Worm (Caenorhabditis elegans): Measurements from ENCODE around the gene F41H10.1.

The F41H10.1 gene

DNA sequence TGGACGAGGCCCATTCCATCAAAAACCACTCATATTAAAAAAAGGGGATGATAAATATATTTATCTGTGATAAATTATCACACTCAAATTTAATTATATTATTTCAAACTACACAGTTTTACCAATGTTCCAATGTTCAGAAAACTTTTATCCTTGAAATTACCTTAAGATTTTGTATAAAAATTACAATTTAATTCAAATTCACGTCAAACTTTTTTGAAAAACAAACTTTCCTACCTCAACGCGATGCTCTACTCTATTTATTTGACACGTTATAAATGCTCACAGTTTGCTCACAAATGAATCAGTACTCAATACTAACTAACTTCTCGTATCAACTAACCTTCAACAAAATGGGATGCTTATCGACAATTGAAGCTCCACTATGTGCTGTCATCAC is at the start of gene F41H10.1:
Gene F41H10.1, plus strand, starts transcription at position 301 of the 400 bp plus-strand sequence.
- no peak for TF ChIP-seq php-3 (GFP tag; IDR thresholded peaks at IDR 0.05)
- TF ChIP-seq nhr-41 (GFP tag; IDR thresholded peaks at IDR 0.05): no peak
- no peak for TF ChIP-seq lin-15B (tag; optimal IDR thresholded peaks at IDR 0.05)
- TF ChIP-seq dmd-6 (GFP tag; IDR thresholded peaks at IDR 0.05): no peak
- no peak for TF ChIP-seq nhr-42 (GFP tag; IDR thresholded peaks at IDR 0.05)
- no peak for TF ChIP-seq zip-11 (GFP tag; IDR thresholded peaks at IDR 0.05)
- TF ChIP-seq ceh-28 (tag; optimal IDR thresholded peaks at IDR 0.05): no peak
- TF ChIP-seq F10B5.3 (tag; optimal IDR thresholded peaks at IDR 0.05): no peak
- no peak for TF ChIP-seq lin-13 (GFP tag; optimal IDR thresholded peaks at IDR 0.05)
- no peak for TF ChIP-seq ceh-82 (tag; optimal IDR thresholded peaks at IDR 0.05)
- TF ChIP-seq snpc-1.2 (GFP tag; IDR thresholded peaks at IDR 0.05): no peak
- TF ChIP-seq rbr-2 (tag; optimal IDR thresholded peaks at IDR 0.05): no peak
- TF ChIP-seq Y105C5A.15 (GFP tag; IDR thresholded peaks at IDR 0.05): no peak
- no peak for TF ChIP-seq ztf-11 (tag; optimal IDR thresholded peaks at IDR 0.05)
- no peak for TF ChIP-seq jun-1 (tag; optimal IDR thresholded peaks at IDR 0.05)
- TF ChIP-seq lim-7 (GFP tag; IDR thresholded peaks at IDR 0.05): no peak
- no peak for TF ChIP-seq mes-2 (tag; optimal IDR thresholded peaks at IDR 0.05; ENCODE audit: poor library complexity, severe bottlenecking)
- TF ChIP-seq F37D6.2 (tag; optimal IDR thresholded peaks at IDR 0.05): no peak
- no peak for TF ChIP-seq tag-97 (GFP tag; IDR thresholded peaks at IDR 0.05)

DNA sequence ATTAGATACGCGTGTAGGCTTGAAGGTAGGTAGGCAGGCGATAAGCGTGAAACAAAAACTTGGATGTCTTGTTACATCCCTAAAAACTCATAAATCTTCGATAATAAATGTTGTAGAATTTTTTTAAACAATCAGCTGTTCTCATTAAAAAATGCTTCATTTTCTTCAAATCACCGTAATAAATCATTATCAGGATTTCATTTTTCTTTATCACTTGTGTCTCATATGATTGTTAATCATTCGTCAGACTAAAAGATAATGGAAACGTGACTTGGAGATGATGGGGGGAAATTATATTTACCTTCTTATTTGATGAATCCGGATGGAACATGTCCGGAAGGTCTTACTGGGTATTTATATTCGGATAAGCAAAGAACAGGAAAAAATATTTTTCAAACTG is 49.2 kb upstream of the F41H10.1 start:
- TF ChIP-seq F37D6.2 (tag; optimal IDR thresholded peaks at IDR 0.05): no peak
- no peak for TF ChIP-seq Y5F2A.4 (GFP tag; optimal IDR thresholded peaks at IDR 0.05)
- TF ChIP-seq ceh-20 (GFP tag; IDR thresholded peaks at IDR 0.05): peak; percentile 31; the same call in 1 of the 2 replicates
- TF ChIP-seq nhr-28 (tag; optimal IDR thresholded peaks at IDR 0.05): peak; percentile 13
- TF ChIP-seq mdl-1 (tag; optimal IDR thresholded peaks at IDR 0.05): peak in 1 of 2 experiments; percentile 38
- TF ChIP-seq hlh-30 (tag; optimal IDR thresholded peaks at IDR 0.05; ENCODE audit: insufficient read depth): peak; percentile 45
- TF ChIP-seq snpc-1.2 (GFP tag; IDR thresholded peaks at IDR 0.05): no peak
- no peak for TF ChIP-seq nhr-25 (tag; optimal IDR thresholded peaks at IDR 0.05; ENCODE audit: borderline replicate concordance, insufficient read depth)
- no peak for TF ChIP-seq hlh-11 (tag; optimal IDR thresholded peaks at IDR 0.05)

DNA sequence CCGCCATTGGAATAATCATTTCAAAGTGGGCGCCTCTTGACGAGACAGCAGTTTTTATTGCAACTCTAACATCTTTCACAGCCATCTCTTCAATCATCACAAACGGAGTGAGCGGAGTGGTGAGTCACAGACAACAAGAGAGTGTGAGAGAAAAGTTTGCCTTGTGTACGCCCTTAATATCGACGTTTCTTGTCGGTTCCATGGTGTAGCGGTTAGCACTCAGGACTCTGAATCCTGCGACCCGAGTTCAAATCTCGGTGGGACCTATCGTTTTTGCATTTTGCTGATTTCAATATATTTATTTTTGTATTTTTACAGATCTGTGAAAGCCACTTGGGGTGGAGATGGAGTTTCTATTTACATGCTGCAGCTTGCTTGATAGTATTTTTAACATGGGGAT is 48.2 kb upstream of the F41H10.1 start:
- TF ChIP-seq fkh-10 (GFP tag; optimal IDR thresholded peaks at IDR 0.05): no peak
- TF ChIP-seq zag-1 (tag; optimal IDR thresholded peaks at IDR 0.05): no peak
- TF ChIP-seq ZK546.5 (tag; optimal IDR thresholded peaks at IDR 0.05): no peak
- no peak for TF ChIP-seq nhr-41 (GFP tag; IDR thresholded peaks at IDR 0.05)
- no peak for TF ChIP-seq F49E8.2 (tag; optimal IDR thresholded peaks at IDR 0.05; ENCODE audit: borderline replicate concordance)
- TF ChIP-seq tag-97 (GFP tag; IDR thresholded peaks at IDR 0.05): no peak
- no peak for TF ChIP-seq spr-3 (GFP tag; optimal IDR thresholded peaks at IDR 0.05)
- no peak for TF ChIP-seq ceh-62 (tag; optimal IDR thresholded peaks at IDR 0.05)
- no peak for TF ChIP-seq tra-1 (GFP tag; IDR thresholded peaks at IDR 0.05)
- TF ChIP-seq nhr-6 (tag; optimal IDR thresholded peaks at IDR 0.05): no peak
- no peak for TF ChIP-seq nhr-28 (tag; optimal IDR thresholded peaks at IDR 0.05)
- TF ChIP-seq jun-1 (tag; optimal IDR thresholded peaks at IDR 0.05): no peak
- TF ChIP-seq vab-7 (GFP tag; IDR thresholded peaks at IDR 0.05): no peak; the same call in 1 of the 2 replicates
- TF ChIP-seq mdl-1 (tag; optimal IDR thresholded peaks at IDR 0.05): no peak
- peak; percentile 71 for TF ChIP-seq ZK337.2 (GFP tag; IDR thresholded peaks at IDR 0.05)
- TF ChIP-seq snpc-4 (tag; optimal IDR thresholded peaks at IDR 0.05): no peak
- no peak for TF ChIP-seq daf-8 (GFP tag; IDR thresholded peaks at IDR 0.05)
- TF ChIP-seq T20F7.1 (GFP tag; optimal IDR thresholded peaks at IDR 0.05): no peak
- no peak for TF ChIP-seq lim-7 (GFP tag; IDR thresholded peaks at IDR 0.05)
- TF ChIP-seq duxl-1 (tag; optimal IDR thresholded peaks at IDR 0.05; ENCODE audit: poor library complexity): peak; percentile 25
- peak; percentile 83 for TF ChIP-seq hmg-1.1 (GFP tag; IDR thresholded peaks at IDR 0.05)
- no peak for TF ChIP-seq zip-2 (tag; optimal IDR thresholded peaks at IDR 0.05)
- peak; percentile 19 for TF ChIP-seq F37D6.2 (tag; optimal IDR thresholded peaks at IDR 0.05)
- no peak for TF ChIP-seq ceh-32 (tag; optimal IDR thresholded peaks at IDR 0.05; ENCODE audit: poor library complexity)
- TF ChIP-seq dmd-6 (GFP tag; IDR thresholded peaks at IDR 0.05): peak; percentile 58
- TF ChIP-seq lin-13 (GFP tag; optimal IDR thresholded peaks at IDR 0.05): no peak
- no peak for TF ChIP-seq skn-1 (tag; optimal IDR thresholded peaks at IDR 0.05)
- peak; percentile 62 for TF ChIP-seq mep-1 (tag; optimal IDR thresholded peaks at IDR 0.05)
- TF ChIP-seq Y48G9A.11 (GFP tag; IDR thresholded peaks at IDR 0.05): no peak
- no peak for TF ChIP-seq lir-3 (tag; optimal IDR thresholded peaks at IDR 0.05)
- peak; percentile 70; the same call in 1 of the 2 replicates for TF ChIP-seq T26A8.4 (GFP tag; IDR thresholded peaks at IDR 0.05)

Data from whole organism, L4 larva.